Worm (Caenorhabditis elegans) whole organism, L3 larva: ENCODE measurements around the gene K08D8.3.

Experiments used
- aly-2 ChIP-seq: fragments of 150-350 bp; optimal IDR thresholded peaks from 2 replicates; lab custom pipeline; 2014; ENCODE audit warnings: missing biosample characterization, missing genetic modification characterization
- ama-1 ChIP-seq: fragments of 150-350 bp; optimal IDR thresholded peaks from 2 replicates; lab custom pipeline; 2018
- ceh-82 ChIP-seq: fragments of 150-350 bp; optimal IDR thresholded peaks from 2 replicates; lab custom pipeline; 2014; ENCODE audit warnings: missing biosample characterization, missing genetic modification characterization
- ceh-9 ChIP-seq: sonication (generic microtip); optimal IDR thresholded peaks from 2 replicates; lab custom pipeline; 2018; ENCODE audit warnings: missing biosample characterization, missing genetic modification characterization
- daf-12 ChIP-seq: fragments of 150-350 bp; optimal IDR thresholded peaks from 2 replicates; lab custom pipeline; 2014; ENCODE audit warnings: missing biosample characterization, missing genetic modification reagents, missing genetic modification characterization
- egl-27 ChIP-seq: sonication (generic microtip); optimal IDR thresholded peaks from 4 replicates; lab custom pipeline; 2017; ENCODE audit warnings: missing biosample characterization, missing genetic modification reagents, missing genetic modification characterization
- egl-5 ChIP-seq: fragments of 150-350 bp; optimal IDR thresholded peaks from 2 replicates; lab custom pipeline; 2017; ENCODE audit warnings: missing biosample characterization, missing genetic modification reagents, missing genetic modification characterization, inconsistent platforms
- elt-1 ChIP-seq: fragments of 150-350 bp; optimal IDR thresholded peaks from 2 replicates; lab custom pipeline; 2014; ENCODE audit warnings: missing biosample characterization, missing genetic modification characterization
- elt-2 ChIP-seq: sonication (generic microtip); optimal IDR thresholded peaks from 2 replicates; lab custom pipeline; 2016; ENCODE audit warnings: missing genetic modification reagents, mild to moderate bottlenecking, missing genetic modification characterization, missing compliant biosample characterization
- eor-1 ChIP-seq, 2 experiments: fragments of 150-350 bp; optimal IDR thresholded peaks; 2 replicates each; lab custom pipeline; 2014 to 2018; ENCODE audit warnings: missing biosample characterization in 2 of 2, missing genetic modification characterization in 2 of 2
- fkh-10 ChIP-seq: sonication (generic microtip); optimal IDR thresholded peaks from 2 replicates; lab custom pipeline; 2017; ENCODE audit warnings: missing biosample characterization, missing genetic modification reagents, missing genetic modification characterization
- fos-1 ChIP-seq: fragments of 150-350 bp; optimal IDR thresholded peaks from 2 replicates; lab custom pipeline; 2014; ENCODE audit warnings: missing biosample characterization, missing genetic modification characterization
- hmg-11 ChIP-seq: sonication (generic microtip); optimal IDR thresholded peaks from 2 replicates; lab custom pipeline; 2016; ENCODE audit warnings: missing genetic modification characterization, missing compliant biosample characterization
- jun-1 ChIP-seq: fragments of 150-350 bp; optimal IDR thresholded peaks from 2 replicates; lab custom pipeline; 2014; ENCODE audit warnings: missing biosample characterization, missing genetic modification reagents, missing genetic modification characterization
- mdl-1 ChIP-seq: fragments of 150-350 bp; optimal IDR thresholded peaks from 2 replicates; lab custom pipeline; 2014; ENCODE audit warnings: missing biosample characterization, missing genetic modification characterization
- mml-1 ChIP-seq: fragments of 150-350 bp; sonication (generic microtip); optimal IDR thresholded peaks from 3 replicates; lab custom pipeline; 2014; ENCODE audit warnings: missing biosample characterization, missing genetic modification characterization
- nhr-11 ChIP-seq: fragments of 150-350 bp; optimal IDR thresholded peaks from 2 replicates; lab custom pipeline; 2014; ENCODE audit warnings: missing biosample characterization, missing genetic modification characterization
- nhr-237 ChIP-seq: fragments of 150-350 bp; optimal IDR thresholded peaks from 2 replicates; lab custom pipeline; 2014; ENCODE audit warnings: missing biosample characterization, missing genetic modification characterization
- nhr-25 ChIP-seq: sonication (generic microtip); optimal IDR thresholded peaks from 2 replicates; lab custom pipeline; 2017; ENCODE audit warnings: missing biosample characterization, missing genetic modification characterization
- nhr-28 ChIP-seq: fragments of 150-350 bp; optimal IDR thresholded peaks from 2 replicates; lab custom pipeline; 2014; ENCODE audit warnings: missing biosample characterization, missing genetic modification characterization
- nhr-43 ChIP-seq: sonication (generic microtip); optimal IDR thresholded peaks from 2 replicates; lab custom pipeline; 2016; ENCODE audit warnings: mild to moderate bottlenecking, missing genetic modification characterization, missing compliant biosample characterization; ENCODE audit not compliant: poor library complexity, severe bottlenecking
- nhr-67 ChIP-seq: fragments of 150-350 bp; optimal IDR thresholded peaks from 2 replicates; lab custom pipeline; 2014; ENCODE audit warnings: missing biosample characterization, missing genetic modification characterization
- nhr-76 ChIP-seq: fragments of 150-350 bp; sonication (generic microtip); optimal IDR thresholded peaks from 5 replicates; lab custom pipeline; 2014; ENCODE audit warnings: missing biosample characterization, missing genetic modification characterization
- pqm-1 ChIP-seq: fragments of 150-350 bp; optimal IDR thresholded peaks from 2 replicates; lab custom pipeline; 2017; ENCODE audit warnings: missing biosample characterization, missing genetic modification characterization, inconsistent platforms
- skn-1 ChIP-seq: fragments of 150-350 bp; optimal IDR thresholded peaks from 2 replicates; lab custom pipeline; 2014; ENCODE audit warnings: missing biosample characterization, missing genetic modification characterization
- snpc-4 ChIP-seq: fragments of 150-350 bp; optimal IDR thresholded peaks from 2 replicates; lab custom pipeline; 2014; ENCODE audit warnings: missing biosample characterization, missing genetic modification characterization
- unc-39 ChIP-seq: sonication (generic microtip); optimal IDR thresholded peaks from 4 replicates; lab custom pipeline; 2017; ENCODE audit warnings: missing biosample characterization, missing genetic modification characterization
- ztf-11 ChIP-seq: fragments of 150-350 bp; optimal IDR thresholded peaks from 2 replicates; lab custom pipeline; 2014; ENCODE audit warnings: missing biosample characterization, missing genetic modification characterization

K08D8.3 gene

ce11 chrIV:12870315-12870714 lies 36.1 kb downstream of the K08D8.3 start:
- TF ChIP-seq nhr-237 (tag; lab: Kevin White, UChicago) = no peak
- peak; percentile 10 for TF ChIP-seq elt-2 (tag; lab: Kevin White, UChicago)
- TF ChIP-seq, all 47 proteins: peak for 1

- TF ChIP-seq snpc-4 (tag; lab: Kevin White, UChicago) (peak; percentile 31), egl-27 (tag; lab: Kevin White, UChicago) (no peak), mdl-1 (tag; lab: Kevin White, UChicago) (no peak), fkh-10 (GFP tag; lab: Kevin White, UChicago) (no peak), nhr-28 (tag; lab: Kevin White, UChicago) (no peak), unc-39 (tag; lab: Kevin White, UChicago) (no peak), nhr-67 (tag; lab: Kevin White, UChicago) (no peak), nhr-25 (no peak), aly-2 (tag; lab: Kevin White, UChicago) (no peak), hmg-11 (tag; lab: Kevin White, UChicago) (no peak), elt-2 (tag; lab: Kevin White, UChicago) (peak; percentile 19)
Measured at ce11 chrIV:12869812-12870211, 36.6 kb downstream of the K08D8.3 start.

DNA sequence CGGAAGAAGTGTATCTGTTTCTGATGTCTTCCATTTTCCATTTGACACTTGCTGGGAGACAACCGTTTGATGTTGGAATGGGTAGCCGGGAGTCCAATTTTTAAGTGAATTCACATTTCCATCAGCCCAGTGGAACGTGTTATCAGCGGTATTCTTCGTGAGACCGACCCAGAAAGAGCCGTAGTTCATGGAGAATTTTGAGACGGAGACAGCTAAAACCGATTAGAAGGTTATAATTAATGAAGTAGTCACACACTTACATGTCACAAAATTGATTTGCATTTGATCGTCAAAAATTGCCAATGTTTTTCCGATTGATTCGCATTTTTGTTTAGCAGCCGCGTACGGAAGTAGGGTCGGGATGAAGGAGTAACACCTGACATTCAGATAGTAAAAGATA lies 37.1 kb downstream of the K08D8.3 start:
- peak; percentile 71 for TF ChIP-seq elt-2 (tag; lab: Kevin White, UChicago)
- no peak for TF ChIP-seq elt-1 (tag; lab: Kevin White, UChicago)
- no peak for TF ChIP-seq ceh-82 (tag; lab: Kevin White, UChicago)
- peak; percentile 21 for TF ChIP-seq pqm-1
- TF ChIP-seq ama-1 = no peak
- TF ChIP-seq skn-1 (tag; lab: Kevin White, UChicago) = no peak
- no peak for TF ChIP-seq mml-1 (tag; lab: Kevin White, UChicago)
- TF ChIP-seq jun-1 = no peak

- peak; percentile 11 for TF ChIP-seq jun-1
- TF ChIP-seq elt-2 (tag; lab: Kevin White, UChicago) = peak; percentile 96
- no peak for TF ChIP-seq nhr-43 (tag; lab: Kevin White, UChicago)
- TF ChIP-seq pqm-1 = peak; percentile 88
- no peak for TF ChIP-seq nhr-11 (tag; lab: Kevin White, UChicago)
Measured at ce11 chrIV:12865884-12866283, 40.6 kb downstream of the K08D8.3 start, which contains the start of gene clec-186. Gene clec-186 (plus strand): TSS chrIV:12866109.

DNA sequence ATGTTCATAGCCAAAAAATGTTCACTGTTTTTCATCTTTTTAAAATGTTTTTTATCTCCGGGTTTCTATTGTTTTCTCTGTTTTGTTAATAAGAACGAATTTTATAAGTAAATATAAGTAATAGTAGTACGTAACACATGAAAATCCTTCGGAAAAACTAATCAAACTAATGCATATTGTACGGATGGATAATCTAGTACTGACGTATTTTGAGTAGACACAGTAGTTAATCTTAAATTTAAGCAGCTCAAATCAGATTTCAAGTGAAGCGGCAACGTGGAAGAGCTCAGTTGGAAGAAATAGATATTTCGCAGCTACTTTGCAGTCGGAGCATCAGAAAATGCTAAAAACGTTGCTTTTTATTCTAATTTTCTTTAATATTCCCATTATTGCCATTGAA lies 46.7 kb downstream of the K08D8.3 start, which contains the start of gene gcy-18:
gcy-18 (plus strand) TSS at position 301 of the 400 bp plus-strand sequence.
- TF ChIP-seq nhr-76 (tag; lab: Kevin White, UChicago) = no peak
- TF ChIP-seq nhr-28 (tag; lab: Kevin White, UChicago) = no peak
- no peak for TF ChIP-seq mdl-1 (tag; lab: Kevin White, UChicago)
- no peak for TF ChIP-seq egl-27 (tag; lab: Kevin White, UChicago)
- TF ChIP-seq ceh-9 = no peak
- TF ChIP-seq ztf-11 = no peak
- no peak for TF ChIP-seq nhr-67 (tag; lab: Kevin White, UChicago)
- TF ChIP-seq elt-1 (tag; lab: Kevin White, UChicago) = no peak
- TF ChIP-seq nhr-43 (tag; lab: Kevin White, UChicago) = no peak
- no peak for TF ChIP-seq mml-1 (tag; lab: Kevin White, UChicago)
- TF ChIP-seq ama-1 = no peak
- no peak for TF ChIP-seq eor-1 (tag; optimal IDR thresholded peaks at IDR 0.05; lab: Kevin White, UChicago)
- TF ChIP-seq, all 47 proteins: peak for 0

DNA sequence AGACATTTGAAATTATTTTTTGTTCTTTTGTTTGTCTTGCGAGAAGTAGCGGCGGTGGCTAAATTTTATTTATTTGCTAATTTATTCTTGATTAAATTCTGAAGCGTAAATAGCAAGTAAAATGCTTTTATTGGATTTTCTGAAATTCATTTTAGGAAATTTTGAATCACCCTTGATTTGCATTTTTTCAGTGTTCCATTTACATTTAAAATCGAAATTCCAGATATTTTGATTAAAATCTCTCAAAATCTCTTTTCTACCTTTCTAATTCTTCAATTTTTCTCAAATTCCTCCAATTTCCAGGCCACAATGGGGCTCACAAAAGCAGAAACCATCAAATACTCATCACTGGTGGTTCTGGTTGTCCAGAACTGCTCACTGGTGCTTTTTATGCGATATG lies 51.2 kb downstream of the K08D8.3 start, which contains the start of gene nstp-5:
nstp-5 (plus strand) TSS at position 301 of the 400 bp plus-strand sequence.
- TF ChIP-seq egl-5 (tag; lab: Kevin White, UChicago) (no peak), eor-1 (tag; optimal IDR thresholded peaks at IDR 0.05; lab: Kevin White, UChicago) (no peak)

DNA sequence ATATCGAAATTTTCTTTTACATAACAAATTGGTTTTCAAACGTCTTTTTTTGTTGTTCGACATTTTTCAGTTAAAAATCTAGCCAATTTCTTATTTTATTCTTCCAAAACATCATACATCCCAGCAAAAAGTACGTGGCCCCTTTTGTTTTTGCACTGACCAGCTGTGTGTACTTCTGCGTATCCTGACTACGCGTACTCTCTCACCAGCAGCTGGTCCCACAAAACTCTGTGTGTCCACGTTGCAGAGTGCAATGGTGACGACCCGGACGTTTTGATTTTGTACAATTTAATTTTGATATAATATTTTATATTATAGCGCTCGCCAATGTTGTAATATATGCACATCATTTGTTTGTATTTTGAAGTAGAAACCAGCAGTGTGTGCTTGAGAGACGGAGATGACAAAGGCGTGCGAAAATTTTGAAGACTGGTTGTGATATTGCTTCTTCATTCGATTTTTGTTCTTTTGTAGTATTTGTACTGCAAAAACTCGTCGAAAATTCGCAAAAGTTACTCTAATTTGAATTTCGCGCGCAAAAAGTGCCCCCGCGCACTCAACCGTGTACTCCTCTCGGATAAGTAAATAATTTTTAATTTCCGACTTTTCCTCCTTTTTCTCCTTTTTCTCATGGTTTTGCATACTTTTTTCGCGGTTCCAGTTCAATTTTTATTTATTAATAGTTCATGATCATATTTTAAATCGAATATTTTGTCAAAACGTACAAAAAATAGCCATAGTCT lies 51.9 kb downstream of the K08D8.3 start:
- peak; percentile 7 for TF ChIP-seq elt-2 (tag; lab: Kevin White, UChicago)
- no peak for TF ChIP-seq fos-1 (tag; lab: Kevin White, UChicago)
- no peak for TF ChIP-seq ceh-9
- TF ChIP-seq daf-12 (tag; lab: Kevin White, UChicago) = no peak
- no peak for TF ChIP-seq hmg-11 (tag; lab: Kevin White, UChicago)
- no peak for TF ChIP-seq nhr-43 (tag; lab: Kevin White, UChicago)
- TF ChIP-seq nhr-28 (tag; lab: Kevin White, UChicago) = no peak
- TF ChIP-seq snpc-4 (tag; lab: Kevin White, UChicago) = no peak
- TF ChIP-seq, all 47 proteins: peak for 1
